Fruit fly (Drosophila melanogaster) whole organism, adult: Measurements from ENCODE around the gene mon2.

Experiments
- CG33017 ChIP-seq: fragments of 200-800 bp; sonication (Bioruptor generic); optimal IDR thresholded peaks from 2 replicates; lab custom pipeline; 2018; ENCODE audit warnings: missing biosample characterization, mild to moderate bottlenecking, missing genetic modification characterization, moderate library complexity
- CG7101 ChIP-seq: fragments of 200-800 bp; sonication (Bioruptor generic); optimal IDR thresholded peaks from 2 replicates; lab custom pipeline; 2018; ENCODE audit warnings: missing biosample characterization, mild to moderate bottlenecking, missing genetic modification characterization, moderate library complexity
- Mnt ChIP-seq: fragments of 200-800 bp; sonication (Bioruptor generic); optimal IDR thresholded peaks from 2 replicates; lab custom pipeline; 2016; ENCODE audit warnings: missing biosample characterization, mild to moderate bottlenecking, missing genetic modification characterization
- cic ChIP-seq: fragments of 200-800 bp; sonication (Bioruptor generic); optimal IDR thresholded peaks from 2 replicates; lab custom pipeline; 2017; ENCODE audit warnings: missing biosample characterization, mild to moderate bottlenecking, missing genetic modification characterization, moderate library complexity
- pad ChIP-seq: fragments of 200-800 bp; sonication (Bioruptor generic); optimal IDR thresholded peaks from 3 replicates; lab custom pipeline; 2017; ENCODE audit warnings: missing biosample characterization, missing genetic modification characterization, mild to moderate bottlenecking, moderate library complexity, missing genetic modification reagents
- toe ChIP-seq: fragments of 200-800 bp; sonication (Bioruptor generic); optimal IDR thresholded peaks from 2 replicates; lab custom pipeline; 2016; ENCODE audit warnings: missing biosample characterization, missing genetic modification characterization

- TF ChIP-seq Mnt: no peak
- TF ChIP-seq CG7101 (tag; lab: Kevin White, UChicago): no peak
- TF ChIP-seq pad (GFP tag; lab: Kevin White, UChicago): no peak
- TF ChIP-seq toe (GFP tag; lab: Kevin White, UChicago): no peak
- no peak for TF ChIP-seq CG33017
- TF ChIP-seq cic (GFP tag; lab: Kevin White, UChicago): no peak
Measured at dm6 chr2L:8133772-8134386, 10.1 kb upstream of the mon2 start.
